Worm (Caenorhabditis elegans) whole organism, L3 larva: Measurements from ENCODE around the gene F08F3.1.
A peak's percentile ranks its signal among the peaks of the same experiment; 100 is the strongest.

Experiments
- R02D3.7 ChIP-seq: fragments of 150-350 bp; optimal IDR thresholded peaks from 2 replicates; lab custom pipeline; 2014; ENCODE audit warnings: missing biosample characterization, missing genetic modification characterization
- ZK546.5 ChIP-seq: sonication (generic microtip); optimal IDR thresholded peaks from 2 replicates; lab custom pipeline; 2017; ENCODE audit warnings: missing biosample characterization, missing genetic modification characterization
- aly-2 ChIP-seq: fragments of 150-350 bp; optimal IDR thresholded peaks from 2 replicates; lab custom pipeline; 2014; ENCODE audit warnings: missing biosample characterization, missing genetic modification characterization
- ceh-16 ChIP-seq: sonication (generic microtip); optimal IDR thresholded peaks from 2 replicates; lab custom pipeline; 2017; ENCODE audit warnings: missing biosample characterization, missing genetic modification characterization
- ceh-28 ChIP-seq: fragments of 150-350 bp; optimal IDR thresholded peaks from 2 replicates; lab custom pipeline; 2014; ENCODE audit warnings: missing biosample characterization, missing genetic modification reagents, missing genetic modification characterization
- ceh-82 ChIP-seq: fragments of 150-350 bp; optimal IDR thresholded peaks from 2 replicates; lab custom pipeline; 2014; ENCODE audit warnings: missing biosample characterization, missing genetic modification characterization
- daf-12 ChIP-seq: fragments of 150-350 bp; optimal IDR thresholded peaks from 2 replicates; lab custom pipeline; 2014; ENCODE audit warnings: missing biosample characterization, missing genetic modification reagents, missing genetic modification characterization
- egl-5 ChIP-seq: fragments of 150-350 bp; optimal IDR thresholded peaks from 2 replicates; lab custom pipeline; 2017; ENCODE audit warnings: missing biosample characterization, missing genetic modification reagents, missing genetic modification characterization, inconsistent platforms
- elt-1 ChIP-seq: fragments of 150-350 bp; optimal IDR thresholded peaks from 2 replicates; lab custom pipeline; 2014; ENCODE audit warnings: missing biosample characterization, missing genetic modification characterization
- elt-2 ChIP-seq: sonication (generic microtip); optimal IDR thresholded peaks from 2 replicates; lab custom pipeline; 2016; ENCODE audit warnings: missing genetic modification reagents, mild to moderate bottlenecking, missing genetic modification characterization, missing compliant biosample characterization
- elt-3 ChIP-seq, 3 experiments: fragments of 150-350 bp in 1 of 3; sonication (generic microtip) in 2 of 3; optimal IDR thresholded peaks; 2 replicates in 2 of 3; 4 replicates in 1 of 3; lab custom pipeline; 2014 to 2017; ENCODE audit warnings: missing biosample characterization in 3 of 3, missing genetic modification characterization in 3 of 3
- fkh-10 ChIP-seq: sonication (generic microtip); optimal IDR thresholded peaks from 2 replicates; lab custom pipeline; 2017; ENCODE audit warnings: missing biosample characterization, missing genetic modification reagents, missing genetic modification characterization
- fos-1 ChIP-seq: fragments of 150-350 bp; optimal IDR thresholded peaks from 2 replicates; lab custom pipeline; 2014; ENCODE audit warnings: missing biosample characterization, missing genetic modification characterization
- jun-1 ChIP-seq: fragments of 150-350 bp; optimal IDR thresholded peaks from 2 replicates; lab custom pipeline; 2014; ENCODE audit warnings: missing biosample characterization, missing genetic modification reagents, missing genetic modification characterization
- lin-15B ChIP-seq: fragments of 150-350 bp; optimal IDR thresholded peaks from 2 replicates; lab custom pipeline; 2014; ENCODE audit warnings: missing biosample characterization, missing genetic modification characterization
- lsy-12 ChIP-seq: sonication (generic microtip); optimal IDR thresholded peaks from 2 replicates; lab custom pipeline; 2016; ENCODE audit warnings: mild to moderate bottlenecking, missing genetic modification characterization, missing compliant biosample characterization
- mdl-1 ChIP-seq: fragments of 150-350 bp; optimal IDR thresholded peaks from 2 replicates; lab custom pipeline; 2014; ENCODE audit warnings: missing biosample characterization, missing genetic modification characterization
- mml-1 ChIP-seq: fragments of 150-350 bp; sonication (generic microtip); optimal IDR thresholded peaks from 3 replicates; lab custom pipeline; 2014; ENCODE audit warnings: missing biosample characterization, missing genetic modification characterization
- nfya-1 ChIP-seq: sonication (generic microtip); optimal IDR thresholded peaks from 2 replicates; lab custom pipeline; 2017; ENCODE audit warnings: missing genetic modification characterization, mild to moderate bottlenecking, missing compliant biosample characterization, antibody characterized with exemption, moderate library complexity; ENCODE audit not compliant: insufficient read depth
- nhr-11 ChIP-seq: fragments of 150-350 bp; optimal IDR thresholded peaks from 2 replicates; lab custom pipeline; 2014; ENCODE audit warnings: missing biosample characterization, missing genetic modification characterization
- nhr-12 ChIP-seq: fragments of 150-350 bp; optimal IDR thresholded peaks from 2 replicates; lab custom pipeline; 2014; ENCODE audit warnings: missing biosample characterization, missing genetic modification characterization
- nhr-23 ChIP-seq: fragments of 150-350 bp; optimal IDR thresholded peaks from 2 replicates; lab custom pipeline; 2014; ENCODE audit warnings: missing biosample characterization, missing genetic modification reagents, missing genetic modification characterization
- nhr-25 ChIP-seq: sonication (generic microtip); optimal IDR thresholded peaks from 2 replicates; lab custom pipeline; 2017; ENCODE audit warnings: missing biosample characterization, missing genetic modification characterization
- nhr-28 ChIP-seq: fragments of 150-350 bp; optimal IDR thresholded peaks from 2 replicates; lab custom pipeline; 2014; ENCODE audit warnings: missing biosample characterization, missing genetic modification characterization
- nhr-43 ChIP-seq: sonication (generic microtip); optimal IDR thresholded peaks from 2 replicates; lab custom pipeline; 2016; ENCODE audit warnings: mild to moderate bottlenecking, missing genetic modification characterization, missing compliant biosample characterization; ENCODE audit not compliant: poor library complexity, severe bottlenecking
- nhr-76 ChIP-seq: fragments of 150-350 bp; sonication (generic microtip); optimal IDR thresholded peaks from 5 replicates; lab custom pipeline; 2014; ENCODE audit warnings: missing biosample characterization, missing genetic modification characterization
- nhr-77 ChIP-seq: fragments of 150-350 bp; optimal IDR thresholded peaks from 2 replicates; lab custom pipeline; 2014; ENCODE audit warnings: missing biosample characterization, missing genetic modification characterization
- pha-4 ChIP-seq: fragments of 150-350 bp; optimal IDR thresholded peaks from 2 replicates; lab custom pipeline; 2014; ENCODE audit warnings: missing biosample characterization, missing genetic modification reagents, missing genetic modification characterization
- pqm-1 ChIP-seq: fragments of 150-350 bp; optimal IDR thresholded peaks from 2 replicates; lab custom pipeline; 2017; ENCODE audit warnings: missing biosample characterization, missing genetic modification characterization, inconsistent platforms
- skn-1 ChIP-seq: fragments of 150-350 bp; optimal IDR thresholded peaks from 2 replicates; lab custom pipeline; 2014; ENCODE audit warnings: missing biosample characterization, missing genetic modification characterization
- snpc-4 ChIP-seq: fragments of 150-350 bp; optimal IDR thresholded peaks from 2 replicates; lab custom pipeline; 2014; ENCODE audit warnings: missing biosample characterization, missing genetic modification characterization
- unc-39 ChIP-seq: sonication (generic microtip); optimal IDR thresholded peaks from 4 replicates; lab custom pipeline; 2017; ENCODE audit warnings: missing biosample characterization, missing genetic modification characterization
- unc-62 ChIP-seq: fragments of 150-350 bp; sonication (generic microtip); optimal IDR thresholded peaks from 4 replicates; lab custom pipeline; 2014; ENCODE audit warnings: missing biosample characterization, missing genetic modification reagents, missing genetic modification characterization
- zag-1 ChIP-seq: fragments of 150-350 bp; optimal IDR thresholded peaks from 2 replicates; lab custom pipeline; 2014; ENCODE audit warnings: missing biosample characterization, missing genetic modification characterization
- ztf-11 ChIP-seq: fragments of 150-350 bp; optimal IDR thresholded peaks from 2 replicates; lab custom pipeline; 2014; ENCODE audit warnings: missing biosample characterization, missing genetic modification characterization
- ztf-4 ChIP-seq: fragments of 150-350 bp; optimal IDR thresholded peaks from 2 replicates; lab custom pipeline; 2014; ENCODE audit warnings: missing biosample characterization, missing genetic modification characterization

F08F3.1 gene

ce11 chrV:5425008-5425407 is 20.9 kb upstream of the F08F3.1 start:
- TF ChIP-seq jun-1 (tag; lab: Kevin White, UChicago) = peak; percentile 9
- peak; percentile 1 for TF ChIP-seq lsy-12
- no peak for TF ChIP-seq nhr-28 (tag; lab: Kevin White, UChicago)
- TF ChIP-seq ceh-82 = no peak
- peak; percentile 87 for TF ChIP-seq mdl-1 (tag; lab: Kevin White, UChicago)
- peak; percentile 73 for TF ChIP-seq pqm-1
- TF ChIP-seq elt-3 (tag; optimal IDR thresholded peaks at IDR 0.05; lab: Kevin White, UChicago) = peak; percentile 28 to 84 (median 31)
- TF ChIP-seq nhr-25 = peak; percentile 87
- no peak for TF ChIP-seq unc-62 (GFP tag; lab: Kevin White, UChicago)
- TF ChIP-seq nhr-76 (tag; lab: Kevin White, UChicago) = peak; percentile 75
- peak; percentile 73 for TF ChIP-seq nhr-43 (tag; lab: Kevin White, UChicago)
- peak; percentile 95 for TF ChIP-seq elt-2 (tag; lab: Kevin White, UChicago)
- TF ChIP-seq elt-1 (tag; lab: Kevin White, UChicago) = peak; percentile 99
- TF ChIP-seq daf-12 (tag; lab: Kevin White, UChicago) = no peak
- peak; percentile 68 for TF ChIP-seq nhr-23 (tag; lab: Kevin White, UChicago)

- TF ChIP-seq aly-2 (no peak), elt-1 (tag; lab: Kevin White, UChicago) (peak; percentile 97), nhr-76 (tag; lab: Kevin White, UChicago) (no peak), mml-1 (tag; lab: Kevin White, UChicago) (no peak)
These were observed 19.6 kb upstream of the F08F3.1 start for ce11 chrV:5426337-5426736.

ce11 chrV:5427860-5428259 is 18.1 kb upstream of the F08F3.1 start, which contains the start of gene rhr-1:
Gene rhr-1 (plus strand): TSS chrV:5428160.
- peak; percentile 27 for TF ChIP-seq elt-2 (tag; lab: Kevin White, UChicago)
- no peak for TF ChIP-seq lsy-12

- TF ChIP-seq ceh-16 (tag; lab: Kevin White, UChicago) (no peak), pha-4 (tag; lab: Kevin White, UChicago) (no peak), ZK546.5 (tag; lab: Kevin White, UChicago) (no peak), egl-5 (tag; lab: Kevin White, UChicago) (no peak), daf-12 (tag; lab: Kevin White, UChicago) (no peak), elt-3 (tag; optimal IDR thresholded peaks at IDR 0.05; lab: Kevin White, UChicago) (no peak), fkh-10 (GFP tag; lab: Kevin White, UChicago) (no peak), ztf-4 (tag; lab: Kevin White, UChicago) (no peak), nhr-12 (no peak), zag-1 (tag; lab: Kevin White, UChicago) (no peak), unc-39 (tag; lab: Kevin White, UChicago) (no peak), ztf-11 (tag; lab: Kevin White, UChicago) (no peak), ceh-82 (no peak), snpc-4 (tag; lab: Kevin White, UChicago) (no peak), nhr-77 (no peak), nhr-28 (tag; lab: Kevin White, UChicago) (no peak), elt-2 (tag; lab: Kevin White, UChicago) (no peak), R02D3.7 (tag; lab: Kevin White, UChicago) (no peak), nhr-11 (tag; lab: Kevin White, UChicago) (no peak), fos-1 (tag; lab: Kevin White, UChicago) (no peak)
- TF ChIP-seq, all 47 proteins: peak for 0
These were observed 13.4 kb upstream of the F08F3.1 start, which contains the start of gene F08F3.8 for ce11 chrV:5432499-5432898. Gene F08F3.8 (minus strand): TSS chrV:5432599.

ce11 chrV:5433020-5433419 is 12.9 kb upstream of the F08F3.1 start, which contains the start of gene acl-6:
Gene acl-6 (plus strand): TSS chrV:5433386.
- TF ChIP-seq ZK546.5 (tag; lab: Kevin White, UChicago) = no peak
- peak; percentile 64 for TF ChIP-seq skn-1
- TF ChIP-seq nfya-1 (tag; lab: Kevin White, UChicago) = peak; percentile 28
- peak in 1 of 3 experiments; percentile 24 for TF ChIP-seq elt-3 (tag; optimal IDR thresholded peaks at IDR 0.05; lab: Kevin White, UChicago)
- TF ChIP-seq ceh-28 (tag; lab: Kevin White, UChicago) = no peak
- TF ChIP-seq nhr-23 (tag; lab: Kevin White, UChicago) = peak; percentile 37
- TF ChIP-seq pqm-1 = peak; percentile 99
- TF ChIP-seq snpc-4 (tag; lab: Kevin White, UChicago) = peak; percentile 57
- peak; percentile 61 for TF ChIP-seq lin-15B (tag; lab: Kevin White, UChicago)
- peak; percentile 84 for TF ChIP-seq pha-4 (tag; lab: Kevin White, UChicago)
- no peak for TF ChIP-seq zag-1 (tag; lab: Kevin White, UChicago)
- TF ChIP-seq elt-2 (tag; lab: Kevin White, UChicago) = peak; percentile 99
- TF ChIP-seq jun-1 (tag; lab: Kevin White, UChicago) = peak; percentile 48
